Worm (Caenorhabditis elegans) whole organism, L2 larva: ENCODE measurements around the gene sre-13.

ENCODE experiments used
- R02D3.7 ChIP-seq: fragments of 150-350 bp; optimal IDR thresholded peaks from 2 replicates; lab custom pipeline; 2014; ENCODE audit warnings: missing biosample characterization, missing genetic modification characterization
- ama-1 ChIP-seq: fragments of 150-350 bp; optimal IDR thresholded peaks from 2 replicates; lab custom pipeline; 2018; ENCODE audit warnings: inconsistent platforms
- ceh-82 ChIP-seq: fragments of 150-350 bp; optimal IDR thresholded peaks from 2 replicates; lab custom pipeline; 2014; ENCODE audit warnings: missing biosample characterization, missing genetic modification characterization
- egl-27 ChIP-seq: sonication (generic microtip); optimal IDR thresholded peaks from 3 replicates; lab custom pipeline; 2017; ENCODE audit warnings: missing biosample characterization, missing genetic modification reagents, missing genetic modification characterization
- nhr-11 ChIP-seq: fragments of 150-350 bp; optimal IDR thresholded peaks from 2 replicates; lab custom pipeline; 2014; ENCODE audit warnings: missing biosample characterization, missing genetic modification characterization
- nhr-23 ChIP-seq: fragments of 150-350 bp; optimal IDR thresholded peaks from 2 replicates; lab custom pipeline; 2014; ENCODE audit warnings: missing biosample characterization, missing genetic modification reagents, missing genetic modification characterization
- nhr-237 ChIP-seq: fragments of 150-350 bp; optimal IDR thresholded peaks from 2 replicates; lab custom pipeline; 2014; ENCODE audit warnings: missing biosample characterization, missing genetic modification characterization
- nhr-77 ChIP-seq: fragments of 150-350 bp; optimal IDR thresholded peaks from 2 replicates; lab custom pipeline; 2014; ENCODE audit warnings: missing biosample characterization, missing genetic modification characterization
- sma-9 ChIP-seq, 2 experiments: fragments of 150-350 bp in 1 of 2; sonication (generic microtip) in 1 of 2; optimal IDR thresholded peaks; 2 replicates each; lab custom pipeline; 2014 to 2016; ENCODE audit warnings: missing genetic modification characterization in 2 of 2, mild to moderate bottlenecking in 1 of 2, missing biosample characterization in 1 of 2, missing compliant biosample characterization in 1 of 2, missing genetic modification reagents in 1 of 2, moderate library complexity in 1 of 2
- ztf-4 ChIP-seq: fragments of 150-350 bp; optimal IDR thresholded peaks from 2 replicates; lab custom pipeline; 2014; ENCODE audit warnings: missing biosample characterization, missing genetic modification characterization

ce11 chrII:14684377-14684776 lies 47.7 kb upstream of the sre-13 start, which contains the start of gene unc-52:
- no peak for TF ChIP-seq egl-27
- TF ChIP-seq ceh-82 (tag; lab: Kevin White, UChicago): no peak
- no peak for TF ChIP-seq nhr-23 (tag; lab: Kevin White, UChicago)
- no peak for TF ChIP-seq nhr-11 (tag; lab: Kevin White, UChicago)
- no peak for TF ChIP-seq nhr-77 (tag; lab: Kevin White, UChicago)
- TF ChIP-seq R02D3.7 (tag; lab: Kevin White, UChicago): no peak
- TF ChIP-seq nhr-237 (tag; lab: Kevin White, UChicago): no peak
- TF ChIP-seq ztf-4 (tag; lab: Kevin White, UChicago): no peak
- TF ChIP-seq ama-1 (lab: Kevin White, UChicago): no peak
- no peak for TF ChIP-seq sma-9 (GFP tag; optimal IDR thresholded peaks at IDR 0.05; lab: Kevin White, UChicago)
- TF ChIP-seq sma-9 (tag; optimal IDR thresholded peaks at IDR 0.05; lab: Kevin White, UChicago): no peak
